Worm (Caenorhabditis elegans): Measurements from ENCODE around the gene ZK353.3.

Gene ZK353.3

DNA sequence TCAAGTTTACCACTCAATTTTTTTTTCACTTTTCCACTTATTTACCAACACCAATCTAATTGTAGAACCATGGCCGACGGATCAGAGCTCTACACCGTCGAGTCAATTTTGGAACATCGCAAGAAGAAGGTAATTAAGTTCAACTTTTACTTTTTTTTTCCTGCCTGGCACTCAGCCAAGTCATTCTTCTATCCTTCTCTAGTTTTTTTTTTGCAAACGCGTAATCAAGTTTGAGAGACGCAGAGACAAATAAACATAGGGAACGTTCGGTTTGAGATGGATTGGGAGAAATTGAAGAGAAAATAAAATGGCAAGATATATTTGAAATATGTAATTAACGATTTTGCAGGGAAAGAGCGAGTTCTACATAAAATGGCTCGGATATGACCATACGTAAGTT, 30.5 kb downstream of the ZK353.3 start, which contains the start of gene cec-1:
Gene cec-1 (plus strand): TSS at position 63 of the 400 bp plus-strand sequence.
- no peak for TF ChIP-seq fkh-2 (tag; optimal IDR thresholded peaks at IDR 0.05)
- no peak for TF ChIP-seq skn-1 (tag; optimal IDR thresholded peaks at IDR 0.05)
- TF ChIP-seq unc-39 (tag; optimal IDR thresholded peaks at IDR 0.05): no peak
- no peak for TF ChIP-seq daf-12 (tag; optimal IDR thresholded peaks at IDR 0.05)
- peak; percentile 12 for TF ChIP-seq nhr-23 (tag; optimal IDR thresholded peaks at IDR 0.05)
- TF ChIP-seq nhr-43 (tag; optimal IDR thresholded peaks at IDR 0.05; ENCODE audit: poor library complexity, severe bottlenecking): no peak
- TF ChIP-seq hmg-11 (tag; optimal IDR thresholded peaks at IDR 0.05): no peak
- no peak for TF ChIP-seq ZK546.5 (tag; optimal IDR thresholded peaks at IDR 0.05)
- TF ChIP-seq nfya-1 (tag; optimal IDR thresholded peaks at IDR 0.05; ENCODE audit: insufficient read depth): peak; percentile 35
- TF ChIP-seq ceh-9 (tag; optimal IDR thresholded peaks at IDR 0.05): no peak
- no peak for TF ChIP-seq pqm-1 (tag; optimal IDR thresholded peaks at IDR 0.05)
- TF ChIP-seq snpc-4 (tag; optimal IDR thresholded peaks at IDR 0.05): no peak
- no peak for TF ChIP-seq elt-1 (tag; optimal IDR thresholded peaks at IDR 0.05)
- TF ChIP-seq elt-2 (tag; optimal IDR thresholded peaks at IDR 0.05): no peak
- TF ChIP-seq ceh-16 (tag; optimal IDR thresholded peaks at IDR 0.05): no peak
- no peak for TF ChIP-seq fos-1 (tag; optimal IDR thresholded peaks at IDR 0.05)
- no peak for TF ChIP-seq nhr-11 (tag; optimal IDR thresholded peaks at IDR 0.05)
- no peak for TF ChIP-seq aly-2 (tag; optimal IDR thresholded peaks at IDR 0.05)
- peak; percentile 14 for TF ChIP-seq nhr-25 (tag; optimal IDR thresholded peaks at IDR 0.05)
- TF ChIP-seq ceh-28 (tag; optimal IDR thresholded peaks at IDR 0.05): no peak
- peak; percentile 35 for TF ChIP-seq pha-4 (tag; optimal IDR thresholded peaks at IDR 0.05)
- TF ChIP-seq sea-2 (GFP tag; optimal IDR thresholded peaks at IDR 0.05): no peak

DNA sequence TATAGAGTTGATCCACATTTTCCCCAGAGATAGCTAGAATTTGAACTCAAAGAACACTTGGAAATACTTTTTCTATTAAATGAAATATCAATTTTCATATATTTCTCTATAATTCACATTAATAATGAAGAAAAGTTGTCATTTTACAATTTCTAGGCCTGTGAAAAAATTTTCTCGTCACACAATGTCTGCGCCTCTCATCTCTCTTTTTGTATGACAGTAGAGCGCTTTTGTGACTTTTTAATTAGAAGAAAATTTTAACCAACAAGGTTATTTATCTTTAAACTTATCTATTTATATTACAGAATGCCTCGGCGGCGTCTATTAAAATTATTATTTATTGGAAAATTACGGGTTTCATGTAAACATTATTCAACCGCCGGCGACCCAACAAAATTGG, 33.2 kb downstream of the ZK353.3 start, which contains the start of gene ZK1236.1:
Gene ZK1236.1 (plus strand): TSS at position 263 of the 400 bp plus-strand sequence.
- TF ChIP-seq nfya-1 (tag; optimal IDR thresholded peaks at IDR 0.05; ENCODE audit: insufficient read depth) (peak; percentile 38), pha-4 (tag; optimal IDR thresholded peaks at IDR 0.05) (peak; percentile 46), aly-2 (tag; optimal IDR thresholded peaks at IDR 0.05) (no peak)

DNA sequence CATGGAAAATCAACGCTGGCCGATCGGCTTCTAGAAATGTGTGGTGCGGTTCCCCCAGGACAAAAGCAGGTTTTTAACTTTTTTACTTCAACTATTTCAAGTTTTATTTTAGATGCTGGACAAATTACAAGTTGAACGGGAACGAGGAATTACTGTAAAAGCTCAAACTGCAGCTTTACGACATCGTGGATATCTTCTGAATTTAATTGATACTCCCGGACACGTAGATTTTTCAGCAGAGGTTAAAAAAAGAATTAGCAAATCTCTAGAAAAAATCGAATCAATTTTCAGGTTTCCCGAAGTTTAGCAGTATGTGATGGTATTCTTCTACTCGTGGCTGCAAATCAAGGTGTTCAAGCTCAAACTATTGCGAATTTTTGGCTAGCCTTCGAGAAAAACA, 33.7 kb downstream of the ZK353.3 start:
- no peak for TF ChIP-seq unc-62 (GFP tag; optimal IDR thresholded peaks at IDR 0.05)
- TF ChIP-seq unc-39 (tag; optimal IDR thresholded peaks at IDR 0.05): no peak
- TF ChIP-seq ceh-82 (tag; optimal IDR thresholded peaks at IDR 0.05): no peak
- no peak for TF ChIP-seq sea-2 (GFP tag; optimal IDR thresholded peaks at IDR 0.05)
- TF ChIP-seq nhr-25 (tag; optimal IDR thresholded peaks at IDR 0.05): no peak

DNA sequence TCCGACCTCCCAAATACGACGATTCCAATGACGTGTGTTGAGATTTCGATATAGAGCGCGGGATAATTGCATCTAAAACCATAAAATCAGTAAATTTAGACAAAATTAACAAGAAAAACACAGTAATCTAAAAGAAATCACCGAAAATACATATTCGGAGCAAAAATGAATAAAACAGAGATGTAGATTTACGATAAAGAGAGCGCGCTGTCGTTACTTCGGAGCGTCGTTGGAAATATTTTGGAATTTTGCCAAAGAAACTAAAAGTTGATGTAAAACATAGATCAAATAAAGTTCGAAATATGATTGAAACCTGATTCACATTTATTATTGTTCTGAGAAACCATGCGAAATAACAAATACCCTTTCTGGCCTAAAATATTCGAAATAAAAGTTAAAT, 36.4 kb downstream of the ZK353.3 start, which contains the start of gene ZK1236.5:
Gene ZK1236.5 (minus strand): TSS at position 72 of the 400 bp plus-strand sequence.
- TF ChIP-seq R02D3.7 (tag; optimal IDR thresholded peaks at IDR 0.05) (peak; percentile 95), pha-4 (tag; optimal IDR thresholded peaks at IDR 0.05) (peak; percentile 68), nfya-1 (tag; optimal IDR thresholded peaks at IDR 0.05; ENCODE audit: insufficient read depth) (peak; percentile 56), lin-15B (tag; optimal IDR thresholded peaks at IDR 0.05) (peak; percentile 55), fos-1 (tag; optimal IDR thresholded peaks at IDR 0.05) (no peak), elt-2 (tag; optimal IDR thresholded peaks at IDR 0.05) (no peak), ztf-11 (tag; optimal IDR thresholded peaks at IDR 0.05) (no peak), ceh-16 (tag; optimal IDR thresholded peaks at IDR 0.05) (no peak), hmg-11 (tag; optimal IDR thresholded peaks at IDR 0.05) (peak; percentile 25), nhr-76 (tag; optimal IDR thresholded peaks at IDR 0.05) (no peak)

DNA sequence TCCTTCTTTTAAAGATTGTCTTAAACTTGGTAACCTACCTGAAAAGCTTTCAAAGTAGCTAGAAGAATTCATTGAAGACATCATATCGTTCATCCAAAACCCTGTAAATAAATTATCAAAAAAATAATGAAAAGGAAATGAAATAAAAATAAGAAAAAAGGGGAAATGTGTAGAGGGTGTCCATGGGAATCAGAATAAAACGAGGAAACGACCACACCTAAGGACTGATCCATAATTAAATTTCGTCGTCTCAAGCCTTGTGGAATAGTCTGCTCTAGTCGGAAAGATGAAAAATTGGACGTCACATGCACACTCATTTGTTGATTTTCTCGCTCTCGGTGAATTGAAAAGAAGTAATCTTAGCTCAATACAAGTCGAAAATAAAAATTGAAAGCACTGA, 39.3 kb downstream of the ZK353.3 start, which contains the start of gene ZK1236.9:
Gene ZK1236.9 (minus strand): TSS at position 101 of the 400 bp plus-strand sequence.
- TF ChIP-seq snpc-4 (tag; optimal IDR thresholded peaks at IDR 0.05): no peak
- TF ChIP-seq skn-1 (tag; optimal IDR thresholded peaks at IDR 0.05): no peak
- TF ChIP-seq lin-39 (tag; optimal IDR thresholded peaks at IDR 0.05): no peak
- no peak for TF ChIP-seq ztf-11 (tag; optimal IDR thresholded peaks at IDR 0.05)
- TF ChIP-seq nhr-77 (tag; optimal IDR thresholded peaks at IDR 0.05): no peak
- no peak for TF ChIP-seq nhr-11 (tag; optimal IDR thresholded peaks at IDR 0.05)
- TF ChIP-seq aly-2 (tag; optimal IDR thresholded peaks at IDR 0.05): no peak

DNA sequence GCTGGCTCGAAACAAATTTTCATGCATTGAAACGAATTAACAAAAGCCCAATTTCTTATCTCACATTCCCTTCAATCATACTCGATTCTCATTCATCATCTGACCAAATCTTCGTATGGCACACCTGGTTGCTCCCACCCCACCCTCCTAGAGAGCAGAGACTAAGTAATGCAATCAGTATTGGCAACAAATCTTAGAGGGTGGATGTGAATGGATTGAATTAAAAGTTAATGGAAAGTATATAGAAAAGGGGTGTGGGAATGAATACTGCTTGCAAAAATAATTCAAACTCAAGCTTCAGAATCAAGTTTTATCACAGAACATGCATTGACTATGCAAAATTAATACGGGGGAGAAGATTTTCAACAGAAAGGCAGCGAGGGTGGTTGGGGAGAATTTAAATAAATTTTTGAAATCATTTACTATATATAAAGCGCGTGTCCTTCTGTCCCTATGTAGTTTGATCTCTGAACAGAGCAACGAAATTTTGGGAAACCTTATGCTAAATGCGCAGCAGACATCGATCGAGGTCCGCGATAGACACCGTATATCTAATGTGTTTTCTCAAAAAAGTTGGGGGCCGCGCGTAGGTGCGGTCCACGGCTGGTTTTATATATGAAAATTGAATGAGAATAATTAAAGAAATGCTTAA, 42.1 kb downstream of the ZK353.3 start:
- TF ChIP-seq skn-1 (tag; optimal IDR thresholded peaks at IDR 0.05) (no peak), ama-1 (optimal IDR thresholded peaks at IDR 0.05) (peak; percentile 45)

All from whole organism, L3 larva.